Worm (Caenorhabditis elegans) whole organism, mixed stage, embryonic: Measurements from ENCODE around the gene C46H3.2.

Experiments
- bed-3 ChIP-seq: fragments of 200-800 bp; sonication (Bioruptor generic); optimal IDR thresholded peaks from 3 replicates; lab custom pipeline; 2018; ENCODE audit warnings: mild to moderate bottlenecking, missing genetic modification characterization, moderate library complexity, missing compliant biosample characterization
- drap-1 ChIP-seq: fragments of 200-800 bp; sonication (Bioruptor generic); optimal IDR thresholded peaks from 3 replicates; lab custom pipeline; 2018; ENCODE audit warnings: mild to moderate bottlenecking, missing genetic modification characterization, missing compliant biosample characterization
- hlh-1 ChIP-seq: fragments of 150-350 bp; optimal IDR thresholded peaks from 2 replicates; lab custom pipeline; 2014; ENCODE audit warnings: missing biosample characterization, missing genetic modification reagents, missing genetic modification characterization
- lin-13 ChIP-seq: fragments of 150-350 bp; optimal IDR thresholded peaks from 2 replicates; lab custom pipeline; 2014; ENCODE audit warnings: missing biosample characterization, missing genetic modification characterization
- lin-32 ChIP-seq: fragments of 200-800 bp; sonication (Bioruptor generic); optimal IDR thresholded peaks from 2 replicates; lab custom pipeline; 2018; ENCODE audit warnings: mild to moderate bottlenecking, missing genetic modification characterization, missing compliant biosample characterization
- lsy-2 ChIP-seq: fragments of 150-350 bp; optimal IDR thresholded peaks from 2 replicates; lab custom pipeline; 2014; ENCODE audit warnings: missing biosample characterization, missing genetic modification characterization
- mls-2 ChIP-seq: sonication (generic microtip); optimal IDR thresholded peaks from 2 replicates; lab custom pipeline; 2016; ENCODE audit warnings: mild to moderate bottlenecking, missing genetic modification characterization, moderate library complexity, missing compliant biosample characterization
- nhr-12 ChIP-seq: fragments of 150-350 bp; optimal IDR thresholded peaks from 2 replicates; lab custom pipeline; 2014; ENCODE audit warnings: missing biosample characterization, missing genetic modification characterization
- pha-4 ChIP-seq: fragments of 150-350 bp; optimal IDR thresholded peaks from 2 replicates; lab custom pipeline; 2018; ENCODE audit warnings: missing biosample characterization, missing genetic modification reagents, missing genetic modification characterization
- snpc-4 ChIP-seq: fragments of 150-350 bp; optimal IDR thresholded peaks from 2 replicates; lab custom pipeline; 2014; ENCODE audit warnings: missing biosample characterization, missing genetic modification characterization
- ztf-11 ChIP-seq: fragments of 150-350 bp; optimal IDR thresholded peaks from 2 replicates; lab custom pipeline; 2014; ENCODE audit warnings: missing biosample characterization, missing genetic modification characterization

DNA sequence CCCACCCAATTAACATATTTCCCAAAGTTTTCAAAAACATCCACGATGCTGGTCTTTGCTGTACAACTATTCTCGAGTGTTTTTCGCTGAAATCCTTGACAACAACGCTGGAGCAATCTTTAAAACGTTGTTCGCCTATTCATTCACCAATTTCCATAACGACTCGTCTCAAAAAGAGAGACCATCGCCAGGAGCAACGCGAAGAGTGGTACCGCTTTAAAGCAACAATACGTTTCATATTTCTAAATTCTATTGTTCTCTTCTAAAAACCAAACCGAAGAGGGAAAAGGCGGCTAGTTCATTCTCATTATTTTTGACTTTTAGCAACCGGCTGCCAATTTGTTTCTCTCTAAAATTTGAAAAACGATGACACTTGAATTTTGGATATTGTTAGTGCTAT, 40.0 kb upstream of the C46H3.2 start, which contains the start of gene C25G6.1:
- no peak for TF ChIP-seq snpc-4 (tag; lab: Kevin White, UChicago)
- no peak for TF ChIP-seq lin-32 (GFP tag; lab: Kevin White, UChicago)
- no peak for TF ChIP-seq lin-13
- no peak for TF ChIP-seq lsy-2
- no peak for TF ChIP-seq pha-4 (tag; lab: Kevin White, UChicago)
- no peak for TF ChIP-seq drap-1 (GFP tag; lab: Kevin White, UChicago)
- no peak for TF ChIP-seq ztf-11 (tag; lab: Kevin White, UChicago)
- no peak for TF ChIP-seq hlh-1 (tag; lab: Kevin White, UChicago)
- TF ChIP-seq mls-2, result no peak
- TF ChIP-seq nhr-12 (tag; lab: Kevin White, UChicago), result no peak
- no peak for TF ChIP-seq bed-3 (GFP tag; lab: Kevin White, UChicago)
